Worm (Caenorhabditis elegans) whole organism, L4 larva: ENCODE data around the gene rsef-1.

Source experiments
- F10B5.3 ChIP-seq: sonication (generic microtip); optimal IDR thresholded peaks from 2 replicates; lab custom pipeline; 2016; ENCODE audit warnings: mild to moderate bottlenecking, missing genetic modification characterization, missing compliant biosample characterization
- T20F7.1 ChIP-seq: fragments of 200-800 bp; sonication (Bioruptor generic); optimal IDR thresholded peaks from 2 replicates; lab custom pipeline; 2018; ENCODE audit warnings: mild to moderate bottlenecking, missing genetic modification characterization, missing compliant biosample characterization
- ZK337.2 ChIP-seq: fragments of 200-800 bp; sonication (Bioruptor generic); IDR thresholded peaks from 2 replicates; pipeline ENCODE4 v1.3.6; 2022; ENCODE audit warnings: missing genetic modification reagents, missing genetic modification characterization, missing compliant biosample characterization
- aha-1 ChIP-seq: fragments of 150-350 bp; peaks from one replicate; lab custom pipeline; 2014; ENCODE audit warnings: missing biosample characterization, missing genetic modification characterization
- ceh-32 ChIP-seq: sonication (generic microtip); optimal IDR thresholded peaks from 2 replicates; lab custom pipeline; 2016; ENCODE audit warnings: mild to moderate bottlenecking, missing genetic modification characterization, missing compliant biosample characterization; ENCODE audit not compliant: poor library complexity
- daf-12 ChIP-seq: fragments of 150-350 bp; optimal IDR thresholded peaks from 2 replicates; lab custom pipeline; 2014; ENCODE audit warnings: missing biosample characterization, missing genetic modification reagents, missing genetic modification characterization
- daf-16 ChIP-seq, 3 experiments: sonication (generic microtip); optimal IDR thresholded peaks; 2 replicates each; lab custom pipeline; 2016 to 2017; ENCODE audit warnings: missing genetic modification characterization in 3 of 3, missing genetic modification reagents in 3 of 3, mild to moderate bottlenecking in 2 of 3, missing compliant biosample characterization in 2 of 3, missing biosample characterization in 1 of 3, moderate library complexity in 1 of 3
- dmd-6 ChIP-seq: fragments of 200-800 bp; sonication (Bioruptor generic); IDR thresholded peaks from 2 replicates; pipeline ENCODE4 v1.3.6; 2022; ENCODE audit warnings: missing genetic modification reagents, missing genetic modification characterization, missing compliant biosample characterization
- dmd-9 ChIP-seq: fragments of 200-800 bp; sonication (Bioruptor generic); IDR thresholded peaks from 2 replicates; pipeline ENCODE4 v1.3.6; 2022; ENCODE audit warnings: missing genetic modification reagents, missing genetic modification characterization, missing compliant biosample characterization
- dpl-1 ChIP-seq: fragments of 150-350 bp; optimal IDR thresholded peaks from 2 replicates; lab custom pipeline; 2014; ENCODE audit warnings: missing biosample characterization, missing genetic modification reagents, missing genetic modification characterization
- duxl-1 ChIP-seq: sonication (generic microtip); optimal IDR thresholded peaks from 2 replicates; lab custom pipeline; 2016; ENCODE audit warnings: mild to moderate bottlenecking, missing genetic modification characterization, moderate library complexity, missing compliant biosample characterization; ENCODE audit not compliant: poor library complexity
- dve-1 ChIP-seq: sonication (generic microtip); optimal IDR thresholded peaks from 2 replicates; lab custom pipeline; 2017; ENCODE audit warnings: antibody characterized with exemption, mild to moderate bottlenecking, missing genetic modification characterization, missing compliant biosample characterization; ENCODE audit not compliant: insufficient read depth
- gei-8 ChIP-seq: fragments of 200-800 bp; sonication (Bioruptor generic); optimal IDR thresholded peaks from 2 replicates; lab custom pipeline; 2018; ENCODE audit warnings: mild to moderate bottlenecking, missing genetic modification characterization, missing compliant biosample characterization
- hif-1 ChIP-seq, 2 experiments: sonication (generic microtip); optimal IDR thresholded peaks; 2 replicates each; lab custom pipeline; 2016 to 2017; ENCODE audit warnings: missing compliant biosample characterization in 2 of 2, missing genetic modification characterization in 2 of 2, missing genetic modification reagents in 2 of 2, missing genotype in 2 of 2, mild to moderate bottlenecking in 1 of 2
- hlh-11 ChIP-seq: fragments of 200-800 bp; sonication (Bioruptor generic); optimal IDR thresholded peaks from 2 replicates; lab custom pipeline; 2018; ENCODE audit warnings: mild to moderate bottlenecking, missing genetic modification characterization, missing compliant biosample characterization
- jun-1 ChIP-seq: fragments of 150-350 bp; optimal IDR thresholded peaks from 2 replicates; lab custom pipeline; 2014; ENCODE audit warnings: missing biosample characterization, missing genetic modification reagents, missing genetic modification characterization
- lin-1 ChIP-seq: fragments of 200-800 bp; sonication (Bioruptor generic); IDR thresholded peaks from 2 replicates; pipeline ENCODE4 v1.3.6; 2022; ENCODE audit warnings: missing genetic modification reagents, missing genetic modification characterization, missing compliant biosample characterization
- lin-29 ChIP-seq: fragments of 200-800 bp; sonication (Bioruptor generic); IDR thresholded peaks from 2 replicates; pipeline ENCODE4 v1.3.6; 2022; ENCODE audit warnings: missing genetic modification reagents, missing genetic modification characterization, missing compliant biosample characterization
- lin-39 ChIP-seq: fragments of 150-350 bp; optimal IDR thresholded peaks from 2 replicates; lab custom pipeline; 2014; ENCODE audit warnings: missing biosample characterization, missing genetic modification reagents, missing genetic modification characterization
- lir-3 ChIP-seq: sonication (generic microtip); optimal IDR thresholded peaks from 2 replicates; lab custom pipeline; 2016; ENCODE audit warnings: mild to moderate bottlenecking, missing genetic modification characterization, missing compliant biosample characterization
- mep-1 ChIP-seq: fragments of 150-350 bp; sonication (generic microtip); optimal IDR thresholded peaks from 3 replicates; lab custom pipeline; 2014; ENCODE audit warnings: missing biosample characterization, missing genetic modification characterization
- mxl-3 ChIP-seq: fragments of 200-800 bp; sonication (Bioruptor generic); optimal IDR thresholded peaks from 2 replicates; lab custom pipeline; 2018; ENCODE audit warnings: mild to moderate bottlenecking, missing genetic modification characterization, missing compliant biosample characterization
- nhr-11 ChIP-seq: fragments of 150-350 bp; optimal IDR thresholded peaks from 2 replicates; lab custom pipeline; 2014; ENCODE audit warnings: missing biosample characterization, missing genetic modification characterization
- nhr-111 ChIP-seq: fragments of 200-800 bp; sonication (Bioruptor generic); optimal IDR thresholded peaks from 2 replicates; lab custom pipeline; 2018; ENCODE audit warnings: mild to moderate bottlenecking, missing genetic modification characterization, missing compliant biosample characterization
- nhr-28 ChIP-seq: fragments of 150-350 bp; optimal IDR thresholded peaks from 2 replicates; lab custom pipeline; 2014; ENCODE audit warnings: missing biosample characterization, missing genetic modification characterization
- nhr-48 ChIP-seq: sonication (generic microtip); optimal IDR thresholded peaks from 2 replicates; lab custom pipeline; 2016; ENCODE audit warnings: mild to moderate bottlenecking, missing genetic modification characterization, missing compliant biosample characterization
- php-3 ChIP-seq: fragments of 200-800 bp; sonication (Bioruptor generic); IDR thresholded peaks from 2 replicates; pipeline ENCODE4 v1.3.6; 2022; ENCODE audit warnings: missing genetic modification reagents, missing genetic modification characterization, missing compliant biosample characterization
- pqm-1 ChIP-seq: sonication (generic microtip); optimal IDR thresholded peaks from 2 replicates; lab custom pipeline; 2017; ENCODE audit warnings: missing biosample characterization, missing genetic modification characterization
- sdz-12 ChIP-seq: fragments of 200-800 bp; sonication (Bioruptor generic); optimal IDR thresholded peaks from 2 replicates; lab custom pipeline; 2018; ENCODE audit warnings: mild to moderate bottlenecking, missing genetic modification characterization, missing compliant biosample characterization
- set-16 ChIP-seq: fragments of 200-800 bp; sonication (Bioruptor generic); IDR thresholded peaks from 2 replicates; pipeline ENCODE4 v1.3.6; 2022; ENCODE audit warnings: missing genetic modification reagents, missing genetic modification characterization, missing compliant biosample characterization
- snpc-1.2 ChIP-seq: fragments of 200-800 bp; sonication (Bioruptor generic); IDR thresholded peaks from 2 replicates; pipeline ENCODE4 v1.3.6; 2022; ENCODE audit warnings: missing genetic modification reagents, missing genetic modification characterization, missing compliant biosample characterization
- tra-1 ChIP-seq: fragments of 200-800 bp; sonication (Bioruptor generic); IDR thresholded peaks from 2 replicates; pipeline ENCODE4 v1.3.6; 2022; ENCODE audit warnings: missing genetic modification reagents, missing genetic modification characterization, missing compliant biosample characterization
- unc-62 ChIP-seq, 3 experiments: fragments of 150-350 bp in 1 of 3; sonication (generic microtip); optimal IDR thresholded peaks in 2 of 3; peaks in 1 of 3; 1 replicate in 1 of 3; 2 replicates in 2 of 3; lab custom pipeline; 2014 to 2017; ENCODE audit warnings: missing biosample characterization in 3 of 3, missing genetic modification characterization in 3 of 3, missing genetic modification reagents in 3 of 3, missing genotype in 1 of 3
- zag-1 ChIP-seq: fragments of 150-350 bp; optimal IDR thresholded peaks from 2 replicates; lab custom pipeline; 2014; ENCODE audit warnings: missing biosample characterization, missing genetic modification characterization
- zfp-3 ChIP-seq: fragments of 200-800 bp; sonication (Bioruptor generic); conservative IDR thresholded peaks from 2 replicates; pipeline ENCODE4 v1.3.6; 2022; ENCODE audit warnings: missing genetic modification reagents, missing genetic modification characterization, missing compliant biosample characterization
- ztf-7 ChIP-seq: fragments of 150-350 bp; optimal IDR thresholded peaks from 2 replicates; lab custom pipeline; 2014; ENCODE audit warnings: missing biosample characterization, missing genetic modification characterization

rsef-1 gene

DNA sequence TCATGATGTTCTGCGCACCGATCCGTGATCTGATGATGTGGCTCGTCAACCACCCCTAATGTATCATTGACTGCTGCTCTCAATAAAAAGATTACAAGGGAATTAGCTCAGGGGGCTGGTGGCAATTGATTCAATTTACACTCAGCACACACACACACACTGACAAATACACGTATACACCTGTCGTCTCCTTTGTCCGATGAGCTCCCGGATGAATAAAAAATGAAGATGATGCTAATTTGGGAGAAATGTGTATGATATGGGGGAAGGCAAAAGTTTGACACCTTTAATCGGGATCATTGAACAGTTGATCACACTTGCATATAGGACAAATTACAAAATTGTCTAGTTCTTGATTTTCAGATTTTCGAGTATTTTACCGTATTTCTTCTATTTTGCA is 7.9 kb upstream of the rsef-1 start:
- TF ChIP-seq unc-62 (GFP tag; optimal IDR thresholded peaks at IDR 0.05 in 1 of 2; lab: Kevin White, UChicago), result peak in 1 of 2 experiments; percentile 98
- TF ChIP-seq unc-62 (tag; optimal IDR thresholded peaks at IDR 0.05; lab: Kevin White, UChicago), result no peak
- TF ChIP-seq gei-8, result no peak

DNA sequence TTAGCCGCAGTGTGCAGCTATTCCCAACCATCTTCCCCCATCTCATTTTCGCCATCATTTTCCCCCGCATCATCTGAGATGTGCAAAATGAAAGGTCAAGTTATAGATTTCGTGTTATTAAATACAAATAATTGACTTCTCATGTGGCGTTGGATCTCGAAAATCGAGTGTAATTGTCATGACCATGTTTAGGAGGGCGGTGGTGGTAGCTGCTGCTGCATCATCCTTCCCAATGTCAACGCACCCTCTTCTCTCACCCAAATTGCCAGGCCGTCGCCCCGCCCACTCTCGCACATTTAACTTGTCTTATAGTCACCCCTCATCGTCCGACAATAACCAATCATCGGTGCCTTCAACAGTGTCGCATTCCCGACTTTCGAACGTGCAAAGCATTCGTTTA is 4.1 kb upstream of the rsef-1 start, which contains the start of gene ceh-30:
ceh-30 (plus strand) TSS at position 301 of the 400 bp plus-strand sequence.
- TF ChIP-seq set-16, result peak; percentile 29; the same call in 1 of the 2 replicates
- TF ChIP-seq snpc-1.2, result no peak

DNA sequence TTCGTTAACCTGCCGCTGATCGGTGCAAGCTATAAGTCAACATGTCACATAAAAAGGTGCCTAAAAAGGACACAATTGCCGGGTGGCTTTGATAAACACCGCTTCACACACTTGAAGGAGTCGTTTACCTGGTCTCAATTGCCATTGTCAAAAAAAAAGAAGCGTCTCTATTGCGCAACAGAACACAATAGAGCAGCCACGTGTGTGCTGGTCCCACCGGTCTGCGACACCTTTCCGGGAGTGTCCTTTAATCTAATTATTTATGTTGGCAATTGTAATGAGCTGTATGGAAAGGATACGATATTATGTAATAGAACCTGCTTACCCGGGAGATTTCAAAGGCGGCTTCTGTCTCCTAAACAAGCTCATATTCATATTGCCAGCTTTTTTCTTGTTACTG is 2.5 kb upstream of the rsef-1 start:
- no peak for TF ChIP-seq lir-3
- no peak for TF ChIP-seq dmd-9 (GFP tag; lab: Robert Waterston, UW)
- TF ChIP-seq F10B5.3 (tag; lab: Kevin White, UChicago), result no peak
- TF ChIP-seq daf-12 (tag; lab: Kevin White, UChicago), result no peak
- TF ChIP-seq T20F7.1 (GFP tag; lab: Kevin White, UChicago), result no peak
- TF ChIP-seq daf-16 (GFP tag; optimal IDR thresholded peaks at IDR 0.05; lab: Kevin White, UChicago), result no peak
- TF ChIP-seq daf-16 (tag; optimal IDR thresholded peaks at IDR 0.05; lab: Kevin White, UChicago), result no peak
- no peak for TF ChIP-seq dpl-1 (GFP tag; lab: Kevin White, UChicago)
- TF ChIP-seq ceh-32 (tag; lab: Kevin White, UChicago), result no peak
- TF ChIP-seq dve-1 (tag; lab: Kevin White, UChicago), result no peak

DNA sequence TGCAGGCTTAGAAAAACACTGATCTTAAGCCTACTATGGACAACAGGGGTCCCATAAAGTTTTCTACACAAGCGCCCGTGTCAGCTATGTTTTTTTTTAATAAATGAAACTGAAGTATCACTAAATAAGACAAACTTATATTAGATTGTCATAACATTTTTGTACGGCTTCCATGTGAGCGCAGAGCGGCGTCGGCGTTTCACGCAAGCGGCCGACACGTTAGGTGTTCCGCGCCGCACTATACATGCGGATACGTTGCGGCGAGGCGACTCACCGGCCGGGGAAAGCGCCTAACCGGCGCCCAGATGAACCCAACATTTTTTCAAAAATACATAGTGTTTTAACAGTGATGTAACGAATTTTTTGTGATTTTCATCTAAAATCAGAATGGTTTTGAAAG is 1.5 kb downstream of the rsef-1 start:
- no peak for TF ChIP-seq daf-12 (tag; lab: Kevin White, UChicago)
- TF ChIP-seq set-16, result peak; percentile 46; the same call in 1 of the 2 replicates
- 0 out of 2 replicates have a peak, but pooled peaks have one; percentile 25 for TF ChIP-seq snpc-1.2
- no peak for TF ChIP-seq duxl-1 (tag; lab: Kevin White, UChicago)

DNA sequence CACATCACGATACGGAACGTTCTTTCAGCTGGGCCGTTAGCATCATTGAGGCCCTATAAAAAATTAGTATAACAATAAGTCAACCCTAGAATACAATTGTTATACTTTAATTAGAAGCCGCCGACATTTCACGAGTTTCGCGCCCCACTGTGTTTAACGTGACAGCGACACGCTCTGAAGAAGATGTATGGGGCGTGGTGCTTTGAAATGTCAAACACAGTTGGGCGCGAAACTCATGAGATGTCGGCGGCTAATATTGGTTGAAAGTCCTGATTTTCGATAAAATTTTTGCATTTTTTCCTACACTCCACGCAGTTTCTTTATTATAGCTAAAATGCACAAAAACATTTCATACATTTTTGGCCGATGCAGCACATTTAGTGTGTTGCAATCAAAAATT is 3.1 kb downstream of the rsef-1 start:
- TF ChIP-seq F10B5.3 (tag; lab: Kevin White, UChicago), result no peak
- TF ChIP-seq lin-1 (GFP tag; lab: Robert Waterston, UW), result no peak
- no peak for TF ChIP-seq nhr-111 (GFP tag; lab: Kevin White, UChicago)
- TF ChIP-seq ceh-32 (tag; lab: Kevin White, UChicago), result no peak
- TF ChIP-seq hif-1 (tag; optimal IDR thresholded peaks at IDR 0.05; lab: Kevin White, UChicago), result no peak
- no peak for TF ChIP-seq lin-29 (GFP tag; lab: Robert Waterston, UW)
- TF ChIP-seq zag-1 (tag; lab: Kevin White, UChicago), result no peak
- no peak for TF ChIP-seq sdz-12 (GFP tag; lab: Kevin White, UChicago)
- no peak for TF ChIP-seq set-16
- TF ChIP-seq jun-1 (tag; lab: Kevin White, UChicago), result no peak
- no peak for TF ChIP-seq snpc-1.2
- TF ChIP-seq nhr-11, result no peak
- TF ChIP-seq lin-39 (tag; lab: Kevin White, UChicago), result no peak
- no peak for TF ChIP-seq tra-1 (GFP tag; lab: Robert Waterston, UW)
- TF ChIP-seq mep-1 (tag; lab: Kevin White, UChicago), result no peak
- no peak for TF ChIP-seq ztf-7 (tag; lab: Kevin White, UChicago)

DNA sequence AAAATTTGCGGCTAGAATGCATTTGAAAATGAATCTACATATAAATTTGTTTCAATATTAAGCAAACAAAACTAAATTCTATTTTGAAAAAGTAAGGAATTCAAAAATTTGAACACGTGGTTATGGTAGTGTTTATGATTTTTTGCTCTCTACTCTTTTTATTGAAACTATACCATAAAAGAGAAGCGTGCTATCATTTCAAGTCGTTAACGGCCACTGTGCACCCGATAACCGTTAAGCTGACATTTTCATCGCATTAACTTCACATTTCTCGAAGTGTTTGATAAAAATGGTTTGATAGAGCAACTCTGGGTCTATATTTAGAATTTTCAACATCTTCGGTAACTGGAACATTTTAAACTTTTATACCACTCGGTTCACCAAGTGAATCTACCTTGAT is 4.4 kb downstream of the rsef-1 start, which contains the start of gene twk-26:
twk-26 (minus strand) TSS at position 23 of the 400 bp plus-strand sequence.
- TF ChIP-seq php-3 (GFP tag; lab: Robert Waterston, UW) (0 out of 2 replicates have a peak, but pooled peaks have one; percentile 5), ZK337.2 (GFP tag; lab: Robert Waterston, UW) (no peak), nhr-48 (tag; lab: Kevin White, UChicago) (peak; percentile 16), zfp-3 (GFP tag; lab: Robert Waterston, UW) (no peak), nhr-28 (peak; percentile 22), dmd-6 (GFP tag; lab: Robert Waterston, UW) (peak; percentile 39), dve-1 (tag; lab: Kevin White, UChicago) (peak; percentile 17), daf-16 (GFP tag; optimal IDR thresholded peaks at IDR 0.05; lab: Kevin White, UChicago) (no peak), daf-16 (tag; optimal IDR thresholded peaks at IDR 0.05; lab: Kevin White, UChicago) (peak; percentile 69), nhr-111 (GFP tag; lab: Kevin White, UChicago) (no peak), pqm-1 (peak; percentile 83), hlh-11 (peak; percentile 47), mxl-3 (GFP tag; lab: Kevin White, UChicago) (peak; percentile 25), aha-1 (peak; percentile 29)
